Worm (Caenorhabditis elegans) whole organism, young adult: ENCODE measurements around the gene ndub-3.

ENCODE experiments used
- B0019.2 ChIP-seq: fragments of 200-800 bp; sonication (Bioruptor generic); conservative IDR thresholded peaks from 2 replicates; pipeline ENCODE4 v1.3.6; 2022; ENCODE audit warnings: missing genetic modification reagents, missing genetic modification characterization, missing compliant biosample characterization
- D2030.7 ChIP-seq: fragments of 200-800 bp; sonication (Bioruptor generic); IDR thresholded peaks from 2 replicates; pipeline ENCODE4 v1.3.6; 2022; ENCODE audit warnings: missing genetic modification reagents, missing genetic modification characterization, missing compliant biosample characterization
- F22D6.2 ChIP-seq: sonication (generic microtip); optimal IDR thresholded peaks from 2 replicates; lab custom pipeline; 2016; ENCODE audit warnings: mild to moderate bottlenecking, missing genetic modification characterization, missing compliant biosample characterization
- F23B12.7 ChIP-seq: sonication (generic microtip); optimal IDR thresholded peaks from 2 replicates; lab custom pipeline; 2017; ENCODE audit warnings: missing genetic modification characterization, mild to moderate bottlenecking, missing compliant biosample characterization, antibody characterized with exemption, moderate library complexity; ENCODE audit not compliant: insufficient read depth
- F49E8.2 ChIP-seq: sonication (generic microtip); optimal IDR thresholded peaks from 3 replicates; lab custom pipeline; 2017; ENCODE audit warnings: missing genetic modification characterization, mild to moderate bottlenecking, missing compliant biosample characterization, antibody characterized with exemption, moderate library complexity; ENCODE audit not compliant: insufficient read depth
- F55B11.4 ChIP-seq: sonication (generic microtip); optimal IDR thresholded peaks from 2 replicates; lab custom pipeline; 2016; ENCODE audit warnings: missing compliant biosample characterization, missing genetic modification characterization, borderline replicate concordance; ENCODE audit not compliant: insufficient read depth
- T07F8.4 ChIP-seq: sonication (generic microtip); optimal IDR thresholded peaks from 2 replicates; lab custom pipeline; 2016; ENCODE audit warnings: mild to moderate bottlenecking, missing genetic modification characterization, moderate library complexity, missing compliant biosample characterization
- T26A5.8 ChIP-seq: sonication (generic microtip); optimal IDR thresholded peaks from 2 replicates; lab custom pipeline; 2016; ENCODE audit warnings: missing genetic modification characterization, missing compliant biosample characterization
- Y53F4B.3 ChIP-seq: fragments of 200-800 bp; sonication (Bioruptor generic); IDR thresholded peaks from 2 replicates; pipeline ENCODE4 v1.3.6; 2022; ENCODE audit warnings: missing genetic modification reagents, missing genetic modification characterization, missing compliant biosample characterization
- Y79H2A.3 ChIP-seq: fragments of 200-800 bp; sonication (Bioruptor generic); conservative IDR thresholded peaks from 2 replicates; pipeline ENCODE4 v1.3.6; 2022; ENCODE audit warnings: missing genetic modification reagents, missing genetic modification characterization, missing compliant biosample characterization
- Y95B8A.8 ChIP-seq: fragments of 200-800 bp; sonication (Bioruptor generic); IDR thresholded peaks from 2 replicates; pipeline ENCODE4 v1.3.6; 2022; ENCODE audit warnings: missing genetic modification reagents, missing genetic modification characterization, missing compliant biosample characterization
- ZK185.1 ChIP-seq: sonication (generic microtip); optimal IDR thresholded peaks from 2 replicates; lab custom pipeline; 2016; ENCODE audit warnings: mild to moderate bottlenecking, missing genetic modification characterization, missing compliant biosample characterization; ENCODE audit not compliant: poor library complexity, severe bottlenecking
- akir-1 ChIP-seq: fragments of 200-800 bp; sonication (Bioruptor generic); optimal IDR thresholded peaks from 2 replicates; lab custom pipeline; 2018; ENCODE audit warnings: mild to moderate bottlenecking, missing genetic modification characterization, moderate library complexity, missing compliant biosample characterization
- atf-7 ChIP-seq: sonication (generic microtip); optimal IDR thresholded peaks from 2 replicates; lab custom pipeline; 2017; ENCODE audit warnings: mild to moderate bottlenecking, missing genetic modification characterization, missing compliant biosample characterization
- athp-1 ChIP-seq: sonication (generic microtip); optimal IDR thresholded peaks from 2 replicates; lab custom pipeline; 2017; ENCODE audit warnings: mild to moderate bottlenecking, missing genetic modification characterization, missing compliant biosample characterization
- attf-5 ChIP-seq: fragments of 200-800 bp; sonication (Bioruptor generic); optimal IDR thresholded peaks from 2 replicates; lab custom pipeline; 2018; ENCODE audit warnings: mild to moderate bottlenecking, missing genetic modification characterization, missing compliant biosample characterization
- attf-6 ChIP-seq: fragments of 200-800 bp; sonication (Bioruptor generic); IDR thresholded peaks from 2 replicates; pipeline ENCODE4 v1.3.6; 2022; ENCODE audit warnings: missing genetic modification reagents, missing genetic modification characterization, missing compliant biosample characterization
- bed-2 ChIP-seq: fragments of 200-800 bp; sonication (Bioruptor generic); IDR thresholded peaks from 2 replicates; pipeline ENCODE4 v1.3.6; 2022; ENCODE audit warnings: missing genetic modification reagents, missing genetic modification characterization, missing compliant biosample characterization
- ceh-100 ChIP-seq: fragments of 200-800 bp; sonication (Bioruptor generic); IDR thresholded peaks from 2 replicates; pipeline ENCODE4 v1.3.6; 2022; ENCODE audit warnings: missing genetic modification reagents, missing genetic modification characterization, missing compliant biosample characterization
- ceh-27 ChIP-seq: fragments of 200-800 bp; sonication (Bioruptor generic); optimal IDR thresholded peaks from 2 replicates; lab custom pipeline; 2018; ENCODE audit warnings: mild to moderate bottlenecking, missing genetic modification characterization, moderate library complexity, missing compliant biosample characterization
- chd-7 ChIP-seq: sonication (generic microtip); optimal IDR thresholded peaks from 2 replicates; lab custom pipeline; 2016; ENCODE audit warnings: mild to moderate bottlenecking, missing genetic modification characterization, moderate library complexity, missing compliant biosample characterization
- dpl-1 ChIP-seq: fragments of 150-350 bp; optimal IDR thresholded peaks from 2 replicates; lab custom pipeline; 2014; ENCODE audit warnings: missing biosample characterization, missing genetic modification reagents, missing genetic modification characterization
- egl-44 ChIP-seq: fragments of 200-800 bp; sonication (Bioruptor generic); IDR thresholded peaks from 2 replicates; pipeline ENCODE4 v1.3.6; 2022; ENCODE audit warnings: missing genetic modification reagents, missing genetic modification characterization, missing compliant biosample characterization
- fkh-3 ChIP-seq: sonication (generic microtip); optimal IDR thresholded peaks from 2 replicates; lab custom pipeline; 2016; ENCODE audit warnings: mild to moderate bottlenecking, missing genetic modification characterization, missing compliant biosample characterization
- him-1 ChIP-seq: sonication (generic microtip); optimal IDR thresholded peaks from 2 replicates; lab custom pipeline; 2016; ENCODE audit warnings: missing genotype, missing genetic modification reagents, missing genetic modification characterization, missing compliant biosample characterization
- hmg-1.2 ChIP-seq: fragments of 200-800 bp; sonication (Bioruptor generic); IDR thresholded peaks from 2 replicates; pipeline ENCODE4 v1.3.6; 2022; ENCODE audit warnings: missing genetic modification reagents, missing genetic modification characterization, missing compliant biosample characterization
- hmg-20 ChIP-seq: fragments of 200-800 bp; sonication (Bioruptor generic); IDR thresholded peaks from 2 replicates; pipeline ENCODE4 v1.3.6; 2022; ENCODE audit warnings: missing genetic modification reagents, missing genetic modification characterization, missing compliant biosample characterization
- hsf-1 ChIP-seq: fragments of 200-800 bp; sonication (Bioruptor generic); IDR thresholded peaks from 2 replicates; pipeline ENCODE4 v1.3.6; 2022; ENCODE audit warnings: missing genetic modification reagents, missing genetic modification characterization, missing compliant biosample characterization
- lin-54 ChIP-seq: fragments of 200-800 bp; sonication (Bioruptor generic); optimal IDR thresholded peaks from 2 replicates; lab custom pipeline; 2018; ENCODE audit warnings: mild to moderate bottlenecking, missing genetic modification characterization, missing compliant biosample characterization
- lsl-1 ChIP-seq: fragments of 200-800 bp; sonication (Bioruptor generic); optimal IDR thresholded peaks from 2 replicates; lab custom pipeline; 2018; ENCODE audit warnings: mild to moderate bottlenecking, missing genetic modification characterization, moderate library complexity, missing compliant biosample characterization
- madf-10 ChIP-seq: sonication (generic microtip); optimal IDR thresholded peaks from 2 replicates; lab custom pipeline; 2016; ENCODE audit warnings: mild to moderate bottlenecking, missing genetic modification characterization, missing compliant biosample characterization
- madf-6 ChIP-seq: fragments of 200-800 bp; sonication (Bioruptor generic); IDR thresholded peaks from 2 replicates; pipeline ENCODE4 v1.3.6; 2022; ENCODE audit warnings: missing genetic modification reagents, missing genetic modification characterization, missing compliant biosample characterization
- madf-8 ChIP-seq: fragments of 200-800 bp; sonication (Bioruptor generic); conservative IDR thresholded peaks from 2 replicates; pipeline ENCODE4 v1.3.6; 2022; ENCODE audit warnings: missing genetic modification reagents, missing genetic modification characterization, missing compliant biosample characterization
- mcd-1 ChIP-seq: fragments of 200-800 bp; sonication (Bioruptor generic); IDR thresholded peaks from 2 replicates; pipeline ENCODE4 v1.3.6; 2022; ENCODE audit warnings: missing genetic modification reagents, missing genetic modification characterization, missing compliant biosample characterization
- mel-28 ChIP-seq: sonication (generic microtip); optimal IDR thresholded peaks from 2 replicates; lab custom pipeline; 2016; ENCODE audit warnings: borderline replicate concordance, mild to moderate bottlenecking, missing genetic modification characterization, missing compliant biosample characterization
- mes-4 ChIP-seq: sonication (generic microtip); optimal IDR thresholded peaks from 2 replicates; lab custom pipeline; 2016; ENCODE audit warnings: missing genotype, missing genetic modification characterization, missing compliant biosample characterization
- mxl-1 ChIP-seq: sonication (generic microtip); optimal IDR thresholded peaks from 2 replicates; lab custom pipeline; 2016; ENCODE audit warnings: missing genetic modification characterization, missing compliant biosample characterization
- nhr-120 ChIP-seq: fragments of 200-800 bp; sonication (Bioruptor generic); IDR thresholded peaks from 2 replicates; pipeline ENCODE4 v1.3.6; 2022; ENCODE audit warnings: missing genetic modification characterization, missing compliant biosample characterization
- nhr-80 ChIP-seq: sonication (generic microtip); optimal IDR thresholded peaks from 2 replicates; lab custom pipeline; 2016; ENCODE audit warnings: missing genetic modification characterization, missing compliant biosample characterization
- rcor-1 ChIP-seq: fragments of 200-800 bp; sonication (Bioruptor generic); IDR thresholded peaks from 2 replicates; pipeline ENCODE4 v1.3.6; 2022; ENCODE audit warnings: missing genetic modification reagents, missing genetic modification characterization, missing compliant biosample characterization
- repo-1 ChIP-seq: sonication (generic microtip); optimal IDR thresholded peaks from 2 replicates; lab custom pipeline; 2017; ENCODE audit warnings: mild to moderate bottlenecking, missing genetic modification characterization, missing compliant biosample characterization
- rpc-1 ChIP-seq, 2 experiments: fragments of 150-350 bp in 1 of 2; sonication (generic microtip) in 1 of 2; optimal IDR thresholded peaks; 2 replicates each; lab custom pipeline; 2014 to 2018; ENCODE audit warnings: missing biosample characterization in 1 of 2, missing genetic modification characterization in 1 of 2, missing genetic modification reagents in 1 of 2, missing genotype in 1 of 2
- snpc-3.4 ChIP-seq: sonication (generic microtip); optimal IDR thresholded peaks from 2 replicates; lab custom pipeline; 2017; ENCODE audit warnings: missing genetic modification characterization, mild to moderate bottlenecking, missing compliant biosample characterization, antibody characterized with exemption, moderate library complexity, missing genotype, missing genetic modification reagents
- somi-1 ChIP-seq: fragments of 200-800 bp; sonication (Bioruptor generic); optimal IDR thresholded peaks from 2 replicates; lab custom pipeline; 2018; ENCODE audit warnings: mild to moderate bottlenecking, missing genetic modification characterization, missing compliant biosample characterization
- tbp1 ChIP-seq: fragments of 200-800 bp; sonication (Bioruptor generic); optimal IDR thresholded peaks from 2 replicates; lab custom pipeline; 2018; ENCODE audit warnings: mild to moderate bottlenecking, missing genetic modification characterization, missing compliant biosample characterization
- ztf-26 ChIP-seq: sonication (generic microtip); optimal IDR thresholded peaks from 2 replicates; lab custom pipeline; 2017; ENCODE audit warnings: missing genetic modification characterization, missing compliant biosample characterization
- ztf-6 ChIP-seq: fragments of 200-800 bp; sonication (Bioruptor generic); IDR thresholded peaks from 2 replicates; pipeline ENCODE4 v1.3.6; 2022; ENCODE audit warnings: missing genetic modification reagents, missing genetic modification characterization, missing compliant biosample characterization

ndub-3 gene

DNA sequence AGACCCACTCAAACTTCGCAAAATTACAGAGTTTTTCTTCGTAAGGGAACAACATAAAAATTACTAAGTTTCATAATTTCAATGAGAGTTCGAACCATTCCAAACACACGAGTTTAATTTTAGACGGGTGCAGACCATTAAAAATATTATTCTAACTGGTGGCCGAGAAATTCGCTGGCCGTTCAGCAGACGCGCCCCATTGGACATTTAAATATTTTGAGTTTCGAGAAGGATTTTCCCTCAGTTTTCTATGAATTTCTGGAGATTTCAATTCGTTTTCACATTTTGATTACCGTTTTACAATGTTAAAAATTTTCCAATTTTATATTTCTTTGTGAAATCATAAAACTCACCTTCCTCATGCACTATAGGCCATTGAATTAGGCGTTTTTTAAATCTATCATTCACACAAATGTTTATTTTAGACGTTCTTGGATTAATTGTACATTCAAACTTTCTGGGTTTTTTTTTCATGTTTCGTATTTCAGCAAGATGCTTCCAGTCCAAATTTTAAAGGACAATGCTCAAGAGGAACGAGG is 37.4 kb downstream of the ndub-3 start, which contains the start of gene cct-2:
Gene cct-2, plus strand, starts transcription at position 489 of the 539 bp plus-strand sequence.
- TF ChIP-seq madf-6 (GFP tag; lab: Robert Waterston, UW) (peak; percentile 32; the same call in 1 of the 2 replicates), F49E8.2 (tag; lab: Kevin White, UChicago) (peak; percentile 7), hsf-1 (peak; percentile 69; the same call in 1 of the 2 replicates), Y95B8A.8 (GFP tag; lab: Robert Waterston, UW) (no peak), T07F8.4 (tag; lab: Kevin White, UChicago) (no peak), ceh-27 (GFP tag; lab: Kevin White, UChicago) (no peak), athp-1 (tag; lab: Kevin White, UChicago) (no peak), repo-1 (tag; lab: Kevin White, UChicago) (no peak), hmg-20 (GFP tag; lab: Robert Waterston, UW) (no peak), ZK185.1 (tag; lab: Kevin White, UChicago) (peak; percentile 59), fkh-3 (no peak), atf-7 (tag; lab: Kevin White, UChicago) (no peak), D2030.7 (GFP tag; lab: Robert Waterston, UW) (no peak), Y53F4B.3 (GFP tag; lab: Robert Waterston, UW) (no peak), mel-28 (tag; lab: Kevin White, UChicago) (no peak), mxl-1 (no peak), nhr-80 (peak; percentile 12), madf-8 (GFP tag; lab: Robert Waterston, UW) (0 out of 2 replicates have a peak, but pooled peaks have one; percentile 17), ceh-100 (GFP tag; lab: Robert Waterston, UW) (no peak), ztf-6 (GFP tag; lab: Robert Waterston, UW) (no peak), dpl-1 (no peak), snpc-3.4 (tag; lab: Kevin White, UChicago) (peak; percentile 19), him-1 (tag; lab: Kevin White, UChicago) (peak; percentile 1), F22D6.2 (tag; lab: Kevin White, UChicago) (no peak), bed-2 (GFP tag; lab: Robert Waterston, UW) (no peak), Y79H2A.3 (GFP tag; lab: Robert Waterston, UW) (no peak), chd-7 (no peak), somi-1 (no peak), ztf-26 (tag; lab: Kevin White, UChicago) (no peak), hmg-1.2 (GFP tag; lab: Robert Waterston, UW) (peak; percentile 14; the same call in 1 of the 2 replicates), lsl-1 (GFP tag; lab: Kevin White, UChicago) (peak; percentile 1), mes-4 (tag; lab: Kevin White, UChicago) (no peak), egl-44 (no peak), akir-1 (no peak), attf-6 (GFP tag; lab: Robert Waterston, UW) (no peak), T26A5.8 (tag; lab: Kevin White, UChicago) (no peak), tbp1 (GFP tag; lab: Kevin White, UChicago) (no peak), F23B12.7 (tag; lab: Kevin White, UChicago) (no peak), madf-10 (tag; lab: Kevin White, UChicago) (no peak), nhr-120 (GFP tag; lab: Robert Waterston, UW) (no peak), rpc-1 (optimal IDR thresholded peaks at IDR 0.05; lab: Kevin White, UChicago) (no peak), rpc-1 (tag; optimal IDR thresholded peaks at IDR 0.05; lab: Kevin White, UChicago) (no peak), rcor-1 (GFP tag; lab: Robert Waterston, UW) (no peak), lin-54 (peak; percentile 2), attf-5 (peak; percentile 39), mcd-1 (peak; percentile 69), F55B11.4 (no peak), B0019.2 (GFP tag; lab: Robert Waterston, UW) (no peak)
